Fruit fly (Drosophila melanogaster): Measurements from ENCODE around the gene CG3473.

CG3473 gene

dm6 chr2L:14549009-14549408 is 14.5 kb downstream of the CG3473 start, which contains the start of gene CG4218:
TSS of gene CG4218 (minus strand) at chr2L:14549109.
- no peak for TF ChIP-seq CTCF (optimal IDR thresholded peaks at IDR 0.05)
- TF ChIP-seq CG8478 (optimal IDR thresholded peaks at IDR 0.05), result no peak

dm6 chr2L:14546629-14547366 is 16.7 kb downstream of the CG3473 start:
- TF ChIP-seq CG8478 (optimal IDR thresholded peaks at IDR 0.05) (no peak), CTCF (optimal IDR thresholded peaks at IDR 0.05) (no peak)

dm6 chr2L:14545319-14545740 is 18.2 kb downstream of the CG3473 start:
- TF ChIP-seq CTCF (optimal IDR thresholded peaks at IDR 0.05), result no peak
- TF ChIP-seq CG8478 (optimal IDR thresholded peaks at IDR 0.05), result no peak

dm6 chr2L:14540539-14541106 is 22.9 kb downstream of the CG3473 start:
- TF ChIP-seq CG8478 (optimal IDR thresholded peaks at IDR 0.05), result no peak
- no peak for TF ChIP-seq CTCF (optimal IDR thresholded peaks at IDR 0.05)

dm6 chr2L:14539872-14540524 is 23.5 kb downstream of the CG3473 start:
- TF ChIP-seq CTCF (optimal IDR thresholded peaks at IDR 0.05) (no peak), CG8478 (optimal IDR thresholded peaks at IDR 0.05) (no peak)

- TF ChIP-seq CG8478 (optimal IDR thresholded peaks at IDR 0.05), result no peak
- no peak for TF ChIP-seq CTCF (optimal IDR thresholded peaks at IDR 0.05)
Measured at dm6 chr2L:14538853-14539358, 24.6 kb downstream of the CG3473 start.

dm6 chr2L:14537432-14538221 is 25.9 kb downstream of the CG3473 start:
- TF ChIP-seq CTCF (optimal IDR thresholded peaks at IDR 0.05) (no peak), CG8478 (optimal IDR thresholded peaks at IDR 0.05) (no peak)

dm6 chr2L:14536730-14537427 is 26.6 kb downstream of the CG3473 start:
- no peak for TF ChIP-seq CG8478 (optimal IDR thresholded peaks at IDR 0.05)
- no peak for TF ChIP-seq CTCF (optimal IDR thresholded peaks at IDR 0.05)

- TF ChIP-seq CTCF (optimal IDR thresholded peaks at IDR 0.05) (no peak), CG8478 (optimal IDR thresholded peaks at IDR 0.05) (no peak)
Measured at dm6 chr2L:14533419-14534253, 29.9 kb downstream of the CG3473 start.

- TF ChIP-seq CG8478 (optimal IDR thresholded peaks at IDR 0.05), result no peak
- no peak for TF ChIP-seq CTCF (optimal IDR thresholded peaks at IDR 0.05)
Measured at dm6 chr2L:14532822-14533336, 30.6 kb downstream of the CG3473 start.

- TF ChIP-seq CG8478 (optimal IDR thresholded peaks at IDR 0.05) (no peak), CTCF (optimal IDR thresholded peaks at IDR 0.05) (no peak)
Measured at dm6 chr2L:14531268-14531863, 32.2 kb downstream of the CG3473 start.

dm6 chr2L:14530685-14531084 is 32.8 kb downstream of the CG3473 start:
- TF ChIP-seq CTCF (optimal IDR thresholded peaks at IDR 0.05) (no peak), CG8478 (optimal IDR thresholded peaks at IDR 0.05) (no peak)
